Worm (Caenorhabditis elegans): Measurements from ENCODE around the gene fipr-14.

ce11 chrIV:10858300-10859016, 18.5 kb upstream of the fipr-14 start, which contains the start of the genes T11G6.2 and hars-1:
- TF ChIP-seq ztf-23 (GFP tag; IDR thresholded peaks at IDR 0.05) (no peak), med-1 (GFP tag; optimal IDR thresholded peaks at IDR 0.05; ENCODE audit: insufficient read depth) (no peak), tab-1 (GFP tag; IDR thresholded peaks at IDR 0.05) (no peak), klf-2 (GFP tag; conservative IDR thresholded peaks at IDR 0.05) (no peak), cog-1 (tag; optimal IDR thresholded peaks at IDR 0.05) (no peak)
